Worm (Caenorhabditis elegans): ENCODE results near the gene Y55F3AM.21.

Y55F3AM.21 gene

ce11 chrIV:1067430-1067829 is 15.9 kb upstream of the Y55F3AM.21 start, which contains the start of gene znf-782:
Gene znf-782, minus strand, starts transcription at chrIV:1067525.
- no peak for TF ChIP-seq F10B5.3 (tag; optimal IDR thresholded peaks at IDR 0.05)
- peak; percentile 82 for TF ChIP-seq hmg-1.1 (GFP tag; IDR thresholded peaks at IDR 0.05)
- TF ChIP-seq egl-43 (GFP tag; IDR thresholded peaks at IDR 0.05) = peak; percentile 80
- peak; percentile 8 for TF ChIP-seq mxl-3 (GFP tag; optimal IDR thresholded peaks at IDR 0.05)
- TF ChIP-seq ceh-28 (tag; optimal IDR thresholded peaks at IDR 0.05) = no peak
- no peak for TF ChIP-seq ama-1 (optimal IDR thresholded peaks at IDR 0.05)
- no peak for TF ChIP-seq egl-27 (tag; optimal IDR thresholded peaks at IDR 0.05)
- TF ChIP-seq rbr-2 (tag; optimal IDR thresholded peaks at IDR 0.05) = peak; percentile 35
- peak; percentile 53 for TF ChIP-seq dve-1 (tag; optimal IDR thresholded peaks at IDR 0.05; ENCODE audit: insufficient read depth)
- TF ChIP-seq ZK337.2 (GFP tag; IDR thresholded peaks at IDR 0.05) = no peak
- peak; percentile 95 for TF ChIP-seq hlh-11 (tag; optimal IDR thresholded peaks at IDR 0.05)
- TF ChIP-seq lir-3 (tag; optimal IDR thresholded peaks at IDR 0.05) = no peak
- peak; percentile 59 for TF ChIP-seq T26A8.4 (GFP tag; IDR thresholded peaks at IDR 0.05)
- no peak for TF ChIP-seq lin-39 (tag; optimal IDR thresholded peaks at IDR 0.05)
- no peak for TF ChIP-seq aly-2 (tag; optimal IDR thresholded peaks at IDR 0.05)
- peak; percentile 47 for TF ChIP-seq pqm-1 (tag; optimal IDR thresholded peaks at IDR 0.05)
- no peak for TF ChIP-seq dmd-9 (GFP tag; IDR thresholded peaks at IDR 0.05)
- TF ChIP-seq Y48G9A.11 (GFP tag; IDR thresholded peaks at IDR 0.05) = no peak
- no peak for TF ChIP-seq unc-62 (GFP tag; optimal IDR thresholded peaks at IDR 0.05 in 1 of 2)
- no peak for TF ChIP-seq unc-62 (tag; optimal IDR thresholded peaks at IDR 0.05)
- peak; percentile 51; the same call in 1 of the 2 replicates for TF ChIP-seq lin-1 (GFP tag; IDR thresholded peaks at IDR 0.05)
- no peak for TF ChIP-seq tra-1 (GFP tag; IDR thresholded peaks at IDR 0.05)
- no peak for TF ChIP-seq mdt-29 (GFP tag; IDR thresholded peaks at IDR 0.05)
- peak; percentile 87 for TF ChIP-seq spr-1 (tag; optimal IDR thresholded peaks at IDR 0.05)
- no peak for TF ChIP-seq Y75B8A.6 (GFP tag; IDR thresholded peaks at IDR 0.05)
- no peak for TF ChIP-seq mep-1 (tag; optimal IDR thresholded peaks at IDR 0.05)
- TF ChIP-seq spr-3 (GFP tag; optimal IDR thresholded peaks at IDR 0.05) = peak; percentile 2
- TF ChIP-seq nhr-111 (GFP tag; optimal IDR thresholded peaks at IDR 0.05) = peak; percentile 41
- 0 out of 2 replicates have a peak, but pooled peaks have one; percentile 6 for TF ChIP-seq lin-29 (GFP tag; IDR thresholded peaks at IDR 0.05)
- no peak for TF ChIP-seq nhr-25 (tag; optimal IDR thresholded peaks at IDR 0.05; ENCODE audit: borderline replicate concordance, insufficient read depth)
- TF ChIP-seq ZK546.5 (tag; optimal IDR thresholded peaks at IDR 0.05) = no peak
- no peak for TF ChIP-seq lin-13 (GFP tag; optimal IDR thresholded peaks at IDR 0.05)
- TF ChIP-seq nhr-42 (GFP tag; IDR thresholded peaks at IDR 0.05) = no peak
- TF ChIP-seq ceh-82 (tag; optimal IDR thresholded peaks at IDR 0.05) = no peak
- peak; percentile 67 for TF ChIP-seq saeg-2 (GFP tag; IDR thresholded peaks at IDR 0.05)
- TF ChIP-seq daf-19 (GFP tag; conservative IDR thresholded peaks at IDR 0.05) = no peak
- TF ChIP-seq cey-2 (tag; optimal IDR thresholded peaks at IDR 0.05; ENCODE audit: borderline replicate concordance, insufficient read depth) = no peak
- no peak for TF ChIP-seq ceh-44 (GFP tag; IDR thresholded peaks at IDR 0.05)
- peak; percentile 62 for TF ChIP-seq hlh-30 (tag; optimal IDR thresholded peaks at IDR 0.05; ENCODE audit: insufficient read depth)
- TF ChIP-seq nhr-48 (tag; optimal IDR thresholded peaks at IDR 0.05) = peak; percentile 65
- TF ChIP-seq ceh-32 (tag; optimal IDR thresholded peaks at IDR 0.05; ENCODE audit: poor library complexity) = peak; percentile 25
- TF ChIP-seq tag-97 (GFP tag; IDR thresholded peaks at IDR 0.05) = 0 out of 2 replicates have a peak, but pooled peaks have one; percentile 33
- TF ChIP-seq dmd-6 (GFP tag; IDR thresholded peaks at IDR 0.05) = peak; percentile 41; the same call in 1 of the 2 replicates
- no peak for TF ChIP-seq gei-8 (GFP tag; optimal IDR thresholded peaks at IDR 0.05)
- no peak for TF ChIP-seq snpc-4 (tag; optimal IDR thresholded peaks at IDR 0.05)
- TF ChIP-seq zip-2 (tag; optimal IDR thresholded peaks at IDR 0.05) = no peak
- TF ChIP-seq ceh-20 (GFP tag; IDR thresholded peaks at IDR 0.05) = no peak
- no peak for TF ChIP-seq skn-1 (tag; optimal IDR thresholded peaks at IDR 0.05)
- TF ChIP-seq nhr-10 (tag; optimal IDR thresholded peaks at IDR 0.05) = no peak
- TF ChIP-seq F37D6.2 (tag; optimal IDR thresholded peaks at IDR 0.05) = peak; percentile 65
- peak; percentile 67 for TF ChIP-seq php-3 (GFP tag; IDR thresholded peaks at IDR 0.05)
- TF ChIP-seq lim-7 (GFP tag; IDR thresholded peaks at IDR 0.05) = no peak

Data from whole organism, L4 larva.